Fruit fly (Drosophila melanogaster) whole organism, embryonic: ENCODE measurements around the gene mRpS25.

Experiments
- B-H2 ChIP-seq: fragments of 200-800 bp; sonication (Bioruptor generic); optimal IDR thresholded peaks from 2 replicates; lab custom pipeline; 2018; ENCODE audit warnings: missing biosample characterization, mild to moderate bottlenecking, missing genetic modification characterization
- Bgb ChIP-seq: fragments of 200-800 bp; sonication (Bioruptor generic); IDR thresholded peaks from 2 replicates; pipeline ENCODE4 v1.3.6; 2022; ENCODE audit warnings: missing biosample characterization, missing genetic modification characterization; ENCODE audit not compliant: partially characterized antibody
- CG10267 ChIP-seq: fragments of 200-800 bp; sonication (Bioruptor generic); optimal IDR thresholded peaks from 2 replicates; lab custom pipeline; 2018; ENCODE audit warnings: missing biosample characterization, mild to moderate bottlenecking, missing genetic modification characterization, moderate library complexity
- CG13296 ChIP-seq: fragments of 200-800 bp; sonication (Bioruptor generic); optimal IDR thresholded peaks from 3 replicates; lab custom pipeline; 2018; ENCODE audit warnings: missing biosample characterization, mild to moderate bottlenecking, missing genetic modification characterization
- CG13775 ChIP-seq: fragments of 200-800 bp; sonication (Bioruptor generic); optimal IDR thresholded peaks from 3 replicates; lab custom pipeline; 2017; ENCODE audit warnings: missing biosample characterization, mild to moderate bottlenecking, missing genetic modification characterization
- CG14710 ChIP-seq: fragments of 200-800 bp; sonication (Bioruptor generic); optimal IDR thresholded peaks from 3 replicates; lab custom pipeline; 2019; ENCODE audit warnings: missing biosample characterization, mild to moderate bottlenecking, missing genetic modification characterization, moderate library complexity
- CG17359 ChIP-seq: fragments of 200-800 bp; sonication (Bioruptor generic); optimal IDR thresholded peaks from 3 replicates; lab custom pipeline; 2018; ENCODE audit warnings: missing biosample characterization, mild to moderate bottlenecking, missing genetic modification characterization, moderate library complexity
- CG17361 ChIP-seq: fragments of 200-800 bp; sonication (Bioruptor generic); IDR thresholded peaks from 3 replicates; pipeline ENCODE4 v1.3.6; 2022; ENCODE audit warnings: missing biosample characterization, missing genetic modification characterization
- CG18619 ChIP-seq: fragments of 200-800 bp; sonication (Bioruptor generic); optimal IDR thresholded peaks from 3 replicates; lab custom pipeline; 2017; ENCODE audit warnings: missing biosample characterization, mild to moderate bottlenecking, missing genetic modification characterization
- CG18764 ChIP-seq: fragments of 200-800 bp; sonication (Bioruptor generic); optimal IDR thresholded peaks from 3 replicates; lab custom pipeline; 2016; ENCODE audit warnings: missing biosample characterization, missing genetic modification characterization
- CG2129 ChIP-seq: fragments of 200-800 bp; sonication (Bioruptor generic); IDR thresholded peaks from 2 replicates; pipeline ENCODE4 v1.3.6; 2022; ENCODE audit warnings: missing biosample characterization, missing genetic modification characterization; ENCODE audit not compliant: partially characterized antibody
- CG2712 ChIP-seq: fragments of 200-800 bp; optimal IDR thresholded peaks from 3 replicates; lab custom pipeline; 2019; ENCODE audit warnings: missing biosample characterization, mild to moderate bottlenecking, missing genetic modification characterization, moderate library complexity
- CG3065 ChIP-seq: fragments of 200-800 bp; sonication (Bioruptor generic); optimal IDR thresholded peaks from 2 replicates; lab custom pipeline; 2016; ENCODE audit warnings: missing biosample characterization, missing genetic modification characterization
- CG32772 ChIP-seq: fragments of 200-800 bp; sonication (Bioruptor generic); IDR thresholded peaks from 2 replicates; pipeline ENCODE4 v1.3.6; 2022; ENCODE audit warnings: missing biosample characterization, missing genetic modification characterization
- CG3995 ChIP-seq: fragments of 200-800 bp; sonication (Bioruptor generic); optimal IDR thresholded peaks from 3 replicates; lab custom pipeline; 2016; ENCODE audit warnings: missing biosample characterization, missing genetic modification characterization
- CG42726 ChIP-seq: fragments of 200-800 bp; sonication (Bioruptor generic); IDR thresholded peaks from 2 replicates; pipeline ENCODE4 v1.3.6; 2022; ENCODE audit warnings: missing biosample characterization, missing genetic modification characterization; ENCODE audit not compliant: partially characterized antibody
- CG4707 ChIP-seq: fragments of 200-800 bp; sonication (Bioruptor generic); optimal IDR thresholded peaks from 2 replicates; lab custom pipeline; 2018; ENCODE audit warnings: missing biosample characterization, mild to moderate bottlenecking, missing genetic modification characterization, moderate library complexity
- CG6254 ChIP-seq: fragments of 200-800 bp; sonication (Bioruptor generic); optimal IDR thresholded peaks from 3 replicates; lab custom pipeline; 2017; ENCODE audit warnings: mild to moderate bottlenecking, missing biosample characterization, missing genetic modification reagents, missing genetic modification characterization
- CG8765 ChIP-seq: fragments of 200-800 bp; sonication (Bioruptor generic); IDR thresholded peaks from 2 replicates; pipeline ENCODE4 v1.3.6; 2022; ENCODE audit warnings: missing biosample characterization, missing genetic modification characterization
- Camta ChIP-seq: fragments of 200-800 bp; sonication (Bioruptor generic); optimal IDR thresholded peaks from 2 replicates; lab custom pipeline; 2016; ENCODE audit warnings: missing biosample characterization, missing genetic modification characterization
- Dad ChIP-seq: fragments of 200-800 bp; sonication (Bioruptor generic); optimal IDR thresholded peaks from 3 replicates; lab custom pipeline; 2016; ENCODE audit warnings: missing biosample characterization, missing genetic modification characterization
- E2f1 ChIP-seq: fragments of 200-800 bp; sonication (Bioruptor generic); IDR thresholded peaks from 2 replicates; pipeline ENCODE4 v1.3.6; 2022; ENCODE audit warnings: missing biosample characterization, missing genetic modification characterization
- Hmx ChIP-seq: fragments of 200-800 bp; sonication (Bioruptor generic); optimal IDR thresholded peaks from 2 replicates; lab custom pipeline; 2016; ENCODE audit warnings: missing biosample characterization, missing genetic modification characterization
- Hr39 ChIP-seq: fragments of >200 bp; optimal IDR thresholded peaks from 2 replicates; lab custom pipeline; 2017
- Nf-YC ChIP-seq: fragments of 200-800 bp; optimal IDR thresholded peaks from 3 replicates; lab custom pipeline; 2019; ENCODE audit warnings: missing biosample characterization, mild to moderate bottlenecking, missing genetic modification characterization, moderate library complexity
- Opbp ChIP-seq: fragments of 200-800 bp; sonication (Bioruptor generic); IDR thresholded peaks from 3 replicates; pipeline ENCODE4 v1.3.6; 2022; ENCODE audit warnings: missing biosample characterization, missing genetic modification characterization; ENCODE audit not compliant: partially characterized antibody
- Sox100B ChIP-seq: fragments of 200-800 bp; sonication (Bioruptor generic); optimal IDR thresholded peaks from 3 replicates; lab custom pipeline; 2018; ENCODE audit warnings: missing biosample characterization, mild to moderate bottlenecking, missing genetic modification characterization
- Stat92E ChIP-seq, 3 experiments: fragments of >200 bp in 2 of 3; fragments of 200-800 bp in 1 of 3; sonication (Bioruptor generic) in 1 of 3; optimal IDR thresholded peaks; 2 replicates each; lab custom pipeline; 2017 to 2019; ENCODE audit warnings: missing biosample characterization in 3 of 3, missing genetic modification characterization in 3 of 3, mild to moderate bottlenecking in 1 of 3, moderate library complexity in 1 of 3
- TFAM ChIP-seq: fragments of 200-800 bp; sonication (Bioruptor generic); optimal IDR thresholded peaks from 2 replicates; lab custom pipeline; 2017; ENCODE audit warnings: missing biosample characterization, missing genetic modification characterization, inconsistent platforms
- Taf1 ChIP-seq: fragments of 200-800 bp; sonication (Bioruptor generic); IDR thresholded peaks from 2 replicates; pipeline ENCODE4 v1.3.6; 2022; ENCODE audit warnings: missing biosample characterization, missing genetic modification characterization
- Xrp1 ChIP-seq: fragments of 200-800 bp; sonication (Bioruptor generic); IDR thresholded peaks from 2 replicates; pipeline ENCODE4 v1.3.6; 2022; ENCODE audit warnings: missing biosample characterization, missing genetic modification characterization
- ac ChIP-seq: fragments of 200-800 bp; sonication (Bioruptor generic); optimal IDR thresholded peaks from 3 replicates; lab custom pipeline; 2017; ENCODE audit warnings: missing biosample characterization, mild to moderate bottlenecking, missing genetic modification characterization
- ara ChIP-seq: fragments of 200-800 bp; sonication (Bioruptor generic); IDR thresholded peaks from 2 replicates; pipeline ENCODE4 v1.3.6; 2022; ENCODE audit warnings: missing biosample characterization, missing genetic modification characterization
- br ChIP-seq: fragments of >200 bp; optimal IDR thresholded peaks from 2 replicates; lab custom pipeline; 2017
- corto ChIP-seq: fragments of 200-800 bp; sonication (Bioruptor generic); optimal IDR thresholded peaks from 2 replicates; lab custom pipeline; 2016; ENCODE audit warnings: missing biosample characterization, mild to moderate bottlenecking, missing genetic modification characterization, moderate library complexity
- dan ChIP-seq: fragments of 200-800 bp; sonication (Bioruptor generic); IDR thresholded peaks from 2 replicates; pipeline ENCODE4 v1.3.6; 2022; ENCODE audit warnings: missing biosample characterization, missing genetic modification characterization
- dmrt11E ChIP-seq: fragments of 200-800 bp; sonication (Bioruptor generic); optimal IDR thresholded peaks from 3 replicates; lab custom pipeline; 2018; ENCODE audit warnings: missing biosample characterization, mild to moderate bottlenecking, missing genetic modification characterization, moderate library complexity
- fd102C ChIP-seq: fragments of 200-800 bp; sonication (Bioruptor generic); optimal IDR thresholded peaks from 2 replicates; lab custom pipeline; 2018; ENCODE audit warnings: missing biosample characterization, mild to moderate bottlenecking, missing genetic modification characterization, moderate library complexity
- ham ChIP-seq: fragments of 200-800 bp; sonication (Bioruptor generic); IDR thresholded peaks from 2 replicates; pipeline ENCODE4 v1.3.6; 2022; ENCODE audit warnings: missing biosample characterization, missing genetic modification characterization
- kay ChIP-seq: fragments of 200-800 bp; sonication (Bioruptor generic); optimal IDR thresholded peaks from 2 replicates; lab custom pipeline; 2016; ENCODE audit warnings: missing biosample characterization, missing genetic modification characterization
- ken ChIP-seq: fragments of 200-800 bp; sonication (Bioruptor generic); IDR thresholded peaks from 3 replicates; pipeline ENCODE4 v1.3.6; 2022; ENCODE audit warnings: missing biosample characterization, missing genetic modification characterization
- lab ChIP-seq: fragments of 200-800 bp; sonication (Bioruptor generic); optimal IDR thresholded peaks from 3 replicates; lab custom pipeline; 2017; ENCODE audit warnings: missing biosample characterization, missing genetic modification characterization, mild to moderate bottlenecking, moderate library complexity, missing genetic modification reagents
- maf-S ChIP-seq: fragments of 200-800 bp; sonication (Bioruptor generic); optimal IDR thresholded peaks from 2 replicates; lab custom pipeline; 2016; ENCODE audit warnings: missing biosample characterization, missing genetic modification characterization
- nerfin-2 ChIP-seq: fragments of 200-800 bp; sonication (Bioruptor generic); IDR thresholded peaks from 2 replicates; pipeline ENCODE4 v1.3.6; 2022; ENCODE audit warnings: missing biosample characterization, missing genetic modification characterization; ENCODE audit not compliant: partially characterized antibody
- phol ChIP-seq: fragments of 200-800 bp; sonication (Bioruptor generic); optimal IDR thresholded peaks from 3 replicates; lab custom pipeline; 2018; ENCODE audit warnings: missing biosample characterization, mild to moderate bottlenecking, missing genetic modification characterization, moderate library complexity
- pita ChIP-seq: fragments of 200-800 bp; sonication (Bioruptor generic); optimal IDR thresholded peaks from 2 replicates; lab custom pipeline; 2017; ENCODE audit warnings: missing biosample characterization, mild to moderate bottlenecking, missing genetic modification characterization
- prd ChIP-seq, 3 experiments: fragments of >200 bp in 2 of 3; fragments of 200-800 bp in 1 of 3; sonication (Bioruptor generic) in 1 of 3; optimal IDR thresholded peaks in 2 of 3; IDR thresholded peaks in 1 of 3; 2 replicates in 2 of 3; 3 replicates in 1 of 3; pipeline versions ENCODE4 v1.3.6 to Lab custom; 2017 to 2022; ENCODE audit warnings: missing biosample characterization in 1 of 3, missing genetic modification characterization in 1 of 3
- row ChIP-seq: fragments of 200-800 bp; sonication (Bioruptor generic); IDR thresholded peaks from 3 replicates; pipeline ENCODE4 v1.3.6; 2022; ENCODE audit warnings: missing biosample characterization, missing genetic modification characterization
- slou ChIP-seq: fragments of 200-800 bp; sonication (Bioruptor generic); optimal IDR thresholded peaks from 3 replicates; lab custom pipeline; 2016; ENCODE audit warnings: missing biosample characterization, missing genetic modification characterization
- sob ChIP-seq: fragments of 200-800 bp; sonication (Bioruptor generic); IDR thresholded peaks from 2 replicates; pipeline ENCODE4 v1.3.6; 2022; ENCODE audit warnings: missing biosample characterization, missing genetic modification characterization
- zf30C ChIP-seq: fragments of 200-800 bp; sonication (Bioruptor generic); optimal IDR thresholded peaks from 3 replicates; lab custom pipeline; 2018; ENCODE audit warnings: missing biosample characterization, mild to moderate bottlenecking, missing genetic modification characterization

The mRpS25 gene

DNA sequence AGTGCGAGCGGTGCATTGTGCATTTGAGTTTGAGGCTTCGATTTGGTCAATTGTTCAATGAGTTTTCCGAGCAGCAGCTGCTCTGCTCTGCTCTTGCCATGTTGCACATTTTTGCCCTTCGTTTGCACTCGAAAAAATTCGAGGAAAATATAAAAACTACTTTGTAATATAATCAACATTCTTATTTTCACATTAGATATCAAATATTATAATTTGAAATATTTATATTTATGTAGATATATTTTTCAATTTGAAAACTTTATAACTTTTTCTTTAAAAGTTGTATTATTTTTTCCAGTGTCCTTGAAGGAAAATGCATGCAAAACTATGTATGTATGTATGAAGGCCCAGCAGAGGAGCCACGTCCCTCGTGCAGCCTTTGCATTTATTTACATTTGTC lies 46.6 kb upstream of the mRpS25 start:
- no peak for TF ChIP-seq CG13296 (GFP tag; lab: Kevin White, UChicago)
- TF ChIP-seq pita (GFP tag; lab: Kevin White, UChicago), result no peak
- no peak for TF ChIP-seq corto (GFP tag; lab: Kevin White, UChicago)
- TF ChIP-seq CG13775, result peak; percentile 26
- no peak for TF ChIP-seq CG3065 (GFP tag; lab: Kevin White, UChicago)
- TF ChIP-seq CG8765, result no peak
- TF ChIP-seq Hr39 (lab: Kevin White, UChicago), result no peak
- peak; percentile 10 for TF ChIP-seq CG10267 (tag; lab: Kevin White, UChicago)
- TF ChIP-seq dmrt11E (tag; lab: Kevin White, UChicago), result peak; percentile 48
- TF ChIP-seq Dad (GFP tag; lab: Kevin White, UChicago), result no peak
- TF ChIP-seq kay (GFP tag; lab: Kevin White, UChicago), result no peak
- TF ChIP-seq Sox100B (GFP tag; lab: Kevin White, UChicago), result no peak
- no peak for TF ChIP-seq br
- TF ChIP-seq CG4707 (GFP tag; lab: Kevin White, UChicago), result no peak
- TF ChIP-seq Camta, result no peak
- TF ChIP-seq Nf-YC (tag; lab: Kevin White, UChicago), result no peak
- TF ChIP-seq slou (GFP tag; lab: Kevin White, UChicago), result no peak
- TF ChIP-seq CG18619 (GFP tag; lab: Kevin White, UChicago), result no peak
- no peak for TF ChIP-seq Opbp (GFP tag; lab: Robert Waterston, UW)
- no peak for TF ChIP-seq CG6254
- TF ChIP-seq Xrp1 (GFP tag; lab: Robert Waterston, UW), result peak; percentile 30; the same call in 1 of the 2 replicates
- TF ChIP-seq row (GFP tag; lab: Robert Waterston, UW), result no peak
- TF ChIP-seq CG3995 (GFP tag; lab: Kevin White, UChicago), result no peak
- no peak for TF ChIP-seq sob (GFP tag; lab: Robert Waterston, UW)
- no peak for TF ChIP-seq ara
- no peak for TF ChIP-seq phol
- TF ChIP-seq CG17359 (tag; lab: Kevin White, UChicago), result no peak
- no peak for TF ChIP-seq E2f1
- no peak for TF ChIP-seq CG18764 (GFP tag; lab: Kevin White, UChicago)
- no peak for TF ChIP-seq Bgb (GFP tag; lab: Robert Waterston, UW)
- no peak for TF ChIP-seq Stat92E (GFP tag; optimal IDR thresholded peaks at IDR 0.05; lab: Kevin White, UChicago)
- TF ChIP-seq CG14710 (tag; lab: Kevin White, UChicago), result peak; percentile 17
- TF ChIP-seq zf30C (GFP tag; lab: Kevin White, UChicago), result peak; percentile 45
- no peak for TF ChIP-seq nerfin-2 (GFP tag; lab: Robert Waterston, UW)
- TF ChIP-seq CG42726 (GFP tag; lab: Robert Waterston, UW), result no peak
- TF ChIP-seq CG32772 (GFP tag; lab: Robert Waterston, UW), result no peak
- TF ChIP-seq fd102C (GFP tag; lab: Kevin White, UChicago), result peak; percentile 37
- 0 out of 3 replicates have a peak, but pooled peaks have one; percentile 17 for TF ChIP-seq CG17361 (GFP tag; lab: Robert Waterston, UW)
- no peak for TF ChIP-seq Hmx (GFP tag; lab: Kevin White, UChicago)
- no peak for TF ChIP-seq CG2129
- TF ChIP-seq ac (GFP tag; lab: Kevin White, UChicago), result peak; percentile 21
- no peak for TF ChIP-seq dan
- TF ChIP-seq lab (GFP tag; lab: Kevin White, UChicago), result no peak
- TF ChIP-seq ham (GFP tag; lab: Robert Waterston, UW), result no peak
- no peak for TF ChIP-seq maf-S (GFP tag; lab: Kevin White, UChicago)
- no peak for TF ChIP-seq ken (GFP tag; lab: Robert Waterston, UW)
- TF ChIP-seq CG2712 (tag; lab: Kevin White, UChicago), result peak; percentile 40
- no peak for TF ChIP-seq prd (optimal IDR thresholded peaks at IDR 0.05; lab: Kevin White, UChicago)
- TF ChIP-seq prd (GFP tag; IDR thresholded peaks at IDR 0.05; lab: Robert Waterston, UW), result peak; percentile 57; the same call in 2 of the 3 replicates
- TF ChIP-seq Taf1 (GFP tag; lab: Robert Waterston, UW), result no peak
- TF ChIP-seq TFAM, result no peak
- TF ChIP-seq B-H2 (GFP tag; lab: Kevin White, UChicago), result no peak
